Fruit fly (Drosophila melanogaster): ENCODE measurements around the gene CG9213.
A peak's percentile ranks its signal among the peaks of the same experiment; 100 is the strongest.

Gene CG9213

dm6 chrX:15591721-15592491 lies 17.6 kb upstream of the CG9213 start (continued):
- TF ChIP-seq kni (GFP tag; optimal IDR thresholded peaks at IDR 0.05), result no peak
- TF ChIP-seq cato (GFP tag; optimal IDR thresholded peaks at IDR 0.05; ENCODE audit: borderline replicate concordance), result no peak
- no peak for TF ChIP-seq GATAe (GFP tag; conservative IDR thresholded peaks at IDR 0.05)
- TF ChIP-seq shn (GFP tag; optimal IDR thresholded peaks at IDR 0.05), result no peak
- 0 out of 3 replicates have a peak, but pooled peaks have one; percentile 37 for TF ChIP-seq tgo (GFP tag; IDR thresholded peaks at IDR 0.05)
- TF ChIP-seq inv (GFP tag; IDR thresholded peaks at IDR 0.05; ENCODE audit: partially characterized antibody), result no peak
- TF ChIP-seq MBD-R2 (GFP tag; IDR thresholded peaks at IDR 0.05), result no peak
- TF ChIP-seq CG32532 (GFP tag; IDR thresholded peaks at IDR 0.05), result peak; percentile 45; the same call in 1 of the 2 replicates
- TF ChIP-seq lov (optimal IDR thresholded peaks at IDR 0.05), result no peak
- TF ChIP-seq lov (GFP tag; IDR thresholded peaks at IDR 0.05), result no peak
- no peak for TF ChIP-seq chinmo (GFP tag; IDR thresholded peaks at IDR 0.05; ENCODE audit: partially characterized antibody)
- TF ChIP-seq NFAT (GFP tag; IDR thresholded peaks at IDR 0.05), result no peak
- no peak for TF ChIP-seq BtbVII (GFP tag; optimal IDR thresholded peaks at IDR 0.05)
- TF ChIP-seq emc (GFP tag; optimal IDR thresholded peaks at IDR 0.05), result no peak
- TF ChIP-seq NK7.1 (GFP tag; optimal IDR thresholded peaks at IDR 0.05), result no peak
- TF ChIP-seq Gug (GFP tag; IDR thresholded peaks at IDR 0.05), result peak; percentile 44; the same call in 1 of the 4 replicates
- TF ChIP-seq Nf-YC (tag; optimal IDR thresholded peaks at IDR 0.05), result no peak
- peak; percentile 21 for TF ChIP-seq CG5180 (GFP tag; optimal IDR thresholded peaks at IDR 0.05)
- TF ChIP-seq MTF-1 (GFP tag; optimal IDR thresholded peaks at IDR 0.05; ENCODE audit: borderline replicate concordance), result peak; percentile 17
- no peak for TF ChIP-seq usp (GFP tag; optimal IDR thresholded peaks at IDR 0.05)
- TF ChIP-seq gce (GFP tag; IDR thresholded peaks at IDR 0.05), result no peak
- TF ChIP-seq Poxn (GFP tag; IDR thresholded peaks at IDR 0.05), result no peak
- TF ChIP-seq unpg (GFP tag; optimal IDR thresholded peaks at IDR 0.05), result peak; percentile 58
- TF ChIP-seq HmgD (GFP tag; optimal IDR thresholded peaks at IDR 0.05), result no peak
- no peak for TF ChIP-seq CG8765 (GFP tag; IDR thresholded peaks at IDR 0.05)
- TF ChIP-seq klu (GFP tag; IDR thresholded peaks at IDR 0.05), result no peak
- no peak; the same call in 1 of the 2 replicates for TF ChIP-seq CG9932 (GFP tag; IDR thresholded peaks at IDR 0.05)
- TF ChIP-seq CG16813 (GFP tag; IDR thresholded peaks at IDR 0.05; ENCODE audit: partially characterized antibody), result no peak
- TF ChIP-seq Drgx (GFP tag; IDR thresholded peaks at IDR 0.05), result peak; percentile 35; the same call in 1 of the 2 replicates
- TF ChIP-seq Camta (GFP tag; optimal IDR thresholded peaks at IDR 0.05), result peak; percentile 14
- peak; percentile 53 for TF ChIP-seq CG31441 (GFP tag; IDR thresholded peaks at IDR 0.05)
- no peak for TF ChIP-seq CG11093 (GFP tag; IDR thresholded peaks at IDR 0.05)
- TF ChIP-seq cad (GFP tag; optimal IDR thresholded peaks at IDR 0.05), result no peak
- 0 out of 2 replicates have a peak, but pooled peaks have one; percentile 31 for TF ChIP-seq HLH3B (GFP tag; IDR thresholded peaks at IDR 0.05)
- peak; percentile 29 for TF ChIP-seq Chrac-16 (GFP tag; optimal IDR thresholded peaks at IDR 0.05)
- TF ChIP-seq ranshi (GFP tag; IDR thresholded peaks at IDR 0.05), result no peak
- peak; percentile 82 for TF ChIP-seq sens (GFP tag)
- 0 out of 2 replicates have a peak, but pooled peaks have one; percentile 18 for TF ChIP-seq dimm (GFP tag; IDR thresholded peaks at IDR 0.05)
- no peak for TF ChIP-seq H2.0 (GFP tag; IDR thresholded peaks at IDR 0.05)
- TF ChIP-seq CG4617 (GFP tag; optimal IDR thresholded peaks at IDR 0.05; ENCODE audit: borderline replicate concordance), result no peak
- no peak for TF ChIP-seq odd (GFP tag; optimal IDR thresholded peaks at IDR 0.05)
- peak; percentile 28 for TF ChIP-seq CG10654 (GFP tag; optimal IDR thresholded peaks at IDR 0.05)
- TF ChIP-seq CG7556 (GFP tag; optimal IDR thresholded peaks at IDR 0.05), result peak; percentile 31
- peak; percentile 38 for TF ChIP-seq stc (GFP tag; IDR thresholded peaks at IDR 0.05)
- TF ChIP-seq fu2 (GFP tag; optimal IDR thresholded peaks at IDR 0.05), result no peak
- TF ChIP-seq caup (GFP tag; optimal IDR thresholded peaks at IDR 0.05; ENCODE audit: severe bottlenecking), result no peak
- TF ChIP-seq CG6689 (GFP tag; IDR thresholded peaks at IDR 0.05), result peak; percentile 52; the same call in 1 of the 2 replicates
- TF ChIP-seq tap (tag; optimal IDR thresholded peaks at IDR 0.05), result no peak
- peak in 1 of 2 experiments; percentile 57 for TF ChIP-seq bsh (GFP tag; optimal IDR thresholded peaks at IDR 0.05)
- TF ChIP-seq CG12942 (GFP tag; optimal IDR thresholded peaks at IDR 0.05), result peak; percentile 4
